Fruit fly (Drosophila melanogaster): Measurements from ENCODE around the gene CG14253.

CG14253 gene

DNA sequence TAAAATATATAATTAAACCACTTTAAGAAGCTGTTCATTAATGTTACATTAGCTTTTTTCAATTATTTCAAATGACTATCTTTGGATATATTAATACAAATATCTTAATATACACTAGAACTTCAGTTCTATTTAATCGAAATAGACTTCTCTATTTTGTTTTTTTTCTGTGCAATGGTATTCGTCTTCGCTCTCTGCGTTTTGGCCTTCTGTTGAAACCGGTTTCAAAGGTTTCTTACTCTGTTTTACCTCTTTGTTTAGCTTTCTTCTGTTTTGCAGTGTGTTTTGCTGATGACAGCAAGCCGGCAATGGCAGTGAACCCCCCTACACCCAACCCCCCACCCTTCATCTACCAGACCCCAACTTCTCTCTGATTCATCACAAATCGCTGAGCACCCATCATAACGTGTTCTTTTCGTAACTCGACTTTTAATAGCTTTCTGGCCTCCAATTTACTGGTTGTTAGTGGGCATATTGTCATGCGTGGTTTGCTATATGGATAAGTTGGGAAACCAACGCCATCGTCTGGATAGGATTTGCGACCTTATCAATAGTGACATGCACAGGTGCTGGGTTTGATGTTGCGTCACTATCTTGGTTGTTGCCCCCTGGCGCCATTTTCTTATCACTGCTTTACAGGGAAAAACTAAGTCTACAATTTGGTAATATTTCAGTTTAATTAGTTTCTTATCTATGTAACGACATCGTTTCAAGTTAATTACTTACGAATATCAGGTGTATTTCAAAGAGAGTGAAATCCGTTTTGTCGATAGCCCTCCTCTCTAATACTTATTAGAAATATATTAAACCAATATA, 9.3 kb upstream of the CG14253 start:
- TF ChIP-seq CG5204 (GFP tag; optimal IDR thresholded peaks at IDR 0.05) (no peak), cic (GFP tag; optimal IDR thresholded peaks at IDR 0.05) (no peak), Clk (GFP tag; optimal IDR thresholded peaks at IDR 0.05) (no peak), kay (GFP tag; ENCODE audit: borderline replicate concordance) (peak; percentile 26), CG7101 (tag; optimal IDR thresholded peaks at IDR 0.05) (no peak), CG14711 (tag; optimal IDR thresholded peaks at IDR 0.05) (no peak), toe (GFP tag; optimal IDR thresholded peaks at IDR 0.05) (no peak), CG1620 (GFP tag; optimal IDR thresholded peaks at IDR 0.05) (no peak), CG33017 (tag; optimal IDR thresholded peaks at IDR 0.05) (peak; percentile 8), bab1 (GFP tag; optimal IDR thresholded peaks at IDR 0.05) (peak; percentile 50), Hr96 (GFP tag; optimal IDR thresholded peaks at IDR 0.05) (no peak), ovo (GFP tag; optimal IDR thresholded peaks at IDR 0.05) (no peak), CG12768 (GFP tag; optimal IDR thresholded peaks at IDR 0.05) (no peak), cnc (optimal IDR thresholded peaks at IDR 0.05) (no peak), CG7045 (GFP tag; optimal IDR thresholded peaks at IDR 0.05) (no peak), Mnt (GFP tag; optimal IDR thresholded peaks at IDR 0.05) (no peak), CG11617 (GFP tag; optimal IDR thresholded peaks at IDR 0.05) (no peak), tj (GFP tag; optimal IDR thresholded peaks at IDR 0.05) (peak; percentile 96), Crg-1 (GFP tag; optimal IDR thresholded peaks at IDR 0.05) (no peak), pad (GFP tag; optimal IDR thresholded peaks at IDR 0.05) (no peak)

DNA sequence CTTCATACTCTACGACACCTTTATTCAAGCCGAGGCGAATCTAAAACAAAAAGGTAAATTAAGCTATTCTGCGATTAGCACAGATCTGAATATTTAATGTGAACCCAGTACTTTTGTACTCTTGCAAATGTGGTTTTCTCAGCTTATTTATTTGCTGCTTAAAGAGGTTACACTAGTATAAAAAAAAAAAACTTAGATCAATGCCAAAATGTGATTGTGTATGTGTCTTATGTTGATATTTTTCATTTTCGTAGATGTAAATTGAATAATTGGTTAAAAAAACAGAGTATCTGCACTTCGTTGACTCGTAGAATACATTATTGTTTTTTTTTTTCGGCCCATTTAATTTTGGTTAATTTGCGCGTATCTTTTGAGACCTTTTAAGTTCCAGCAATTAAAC, 8.6 kb upstream of the CG14253 start:
- TF ChIP-seq CG14711 (tag; optimal IDR thresholded peaks at IDR 0.05): peak; percentile 24
- TF ChIP-seq ovo (GFP tag; optimal IDR thresholded peaks at IDR 0.05): no peak
- TF ChIP-seq bab1 (GFP tag; optimal IDR thresholded peaks at IDR 0.05): peak; percentile 37
- peak; percentile 22 for TF ChIP-seq tj (GFP tag; optimal IDR thresholded peaks at IDR 0.05)
- TF ChIP-seq Clk (GFP tag; optimal IDR thresholded peaks at IDR 0.05): no peak
- TF ChIP-seq CG33017 (tag; optimal IDR thresholded peaks at IDR 0.05): no peak
- no peak for TF ChIP-seq kay (GFP tag; ENCODE audit: borderline replicate concordance)

DNA sequence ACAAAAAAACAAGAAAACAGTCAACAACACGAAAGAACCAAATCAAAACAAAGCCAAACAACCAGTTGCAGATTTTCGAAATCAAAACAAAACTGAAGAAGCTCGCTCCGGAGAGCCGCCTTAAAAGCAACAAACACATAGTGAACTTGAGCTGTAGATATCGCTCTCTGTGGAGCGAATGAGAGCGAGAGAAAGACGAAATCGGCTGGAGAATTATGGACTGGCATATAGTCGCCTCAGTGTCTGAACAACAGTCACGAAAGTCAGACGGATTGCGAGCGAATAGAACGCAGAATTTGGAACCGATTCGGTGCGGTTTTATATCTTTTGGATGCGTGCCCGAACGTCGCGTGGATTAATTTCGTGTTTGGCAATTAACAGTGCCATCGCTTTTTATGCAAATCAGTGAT, 1.9 kb downstream of the CG14253 start:
- TF ChIP-seq bab1 (GFP tag; optimal IDR thresholded peaks at IDR 0.05) (peak; percentile 42), CG7045 (GFP tag; optimal IDR thresholded peaks at IDR 0.05) (no peak), kay (GFP tag; ENCODE audit: borderline replicate concordance) (peak; percentile 29)

DNA sequence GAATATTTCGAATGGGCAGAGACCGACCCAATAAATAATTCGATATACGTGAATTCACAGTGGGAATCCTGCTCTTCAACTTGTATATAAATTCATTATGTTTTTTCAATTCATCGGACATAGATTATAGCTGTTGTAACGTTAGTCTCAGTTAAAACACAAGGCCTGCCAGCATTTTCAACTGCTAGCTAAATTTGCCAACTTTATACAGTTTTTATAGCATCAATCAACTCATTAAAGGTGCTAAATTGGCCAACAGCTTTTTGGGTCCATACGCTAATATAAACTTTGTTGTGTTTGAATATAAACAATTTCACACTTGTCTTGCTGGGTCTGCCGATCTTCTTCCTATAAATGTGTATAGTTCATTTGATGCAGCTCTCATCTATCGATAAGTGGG, 3.8 kb downstream of the CG14253 start:
- no peak for TF ChIP-seq CG5204 (GFP tag; optimal IDR thresholded peaks at IDR 0.05)
- TF ChIP-seq CG12768 (GFP tag; optimal IDR thresholded peaks at IDR 0.05): no peak
- TF ChIP-seq CG11617 (GFP tag; optimal IDR thresholded peaks at IDR 0.05): no peak

DNA sequence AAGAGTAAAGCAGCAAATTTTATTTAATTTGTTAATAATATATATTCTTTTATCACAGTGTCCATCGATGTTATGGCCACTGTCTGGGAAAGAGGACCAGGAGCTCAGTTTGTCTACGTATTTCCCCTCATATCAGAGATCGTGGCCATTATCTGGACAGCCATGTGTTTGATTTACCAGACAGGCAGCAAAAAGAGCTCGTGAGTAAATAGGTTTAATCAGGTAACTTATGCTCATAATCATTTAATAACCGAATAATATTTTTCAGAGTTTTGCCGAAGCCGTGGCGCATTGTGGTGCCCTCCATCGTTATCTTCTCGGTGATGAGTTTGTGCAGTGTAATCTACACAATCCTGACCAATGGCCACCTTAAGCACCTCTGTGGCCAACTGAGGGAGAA, 6.1 kb downstream of the CG14253 start:
- TF ChIP-seq pad (GFP tag; optimal IDR thresholded peaks at IDR 0.05): no peak
- TF ChIP-seq CG11617 (GFP tag; optimal IDR thresholded peaks at IDR 0.05): no peak
- TF ChIP-seq cnc (optimal IDR thresholded peaks at IDR 0.05): no peak
- TF ChIP-seq tj (GFP tag; optimal IDR thresholded peaks at IDR 0.05): no peak
- TF ChIP-seq ovo (GFP tag; optimal IDR thresholded peaks at IDR 0.05): no peak
- no peak for TF ChIP-seq Hr96 (GFP tag; optimal IDR thresholded peaks at IDR 0.05)
- TF ChIP-seq CG1620 (GFP tag; optimal IDR thresholded peaks at IDR 0.05): no peak
- no peak for TF ChIP-seq cic (GFP tag; optimal IDR thresholded peaks at IDR 0.05)
- no peak for TF ChIP-seq kay (GFP tag; ENCODE audit: borderline replicate concordance)
- no peak for TF ChIP-seq CG5204 (GFP tag; optimal IDR thresholded peaks at IDR 0.05)
- no peak for TF ChIP-seq CG7045 (GFP tag; optimal IDR thresholded peaks at IDR 0.05)
- no peak for TF ChIP-seq Clk (GFP tag; optimal IDR thresholded peaks at IDR 0.05)
- no peak for TF ChIP-seq Crg-1 (GFP tag; optimal IDR thresholded peaks at IDR 0.05)
- no peak for TF ChIP-seq CG14711 (tag; optimal IDR thresholded peaks at IDR 0.05)
- TF ChIP-seq bab1 (GFP tag; optimal IDR thresholded peaks at IDR 0.05): no peak
- TF ChIP-seq Mnt (GFP tag; optimal IDR thresholded peaks at IDR 0.05): no peak
- TF ChIP-seq CG12768 (GFP tag; optimal IDR thresholded peaks at IDR 0.05): no peak
- no peak for TF ChIP-seq toe (GFP tag; optimal IDR thresholded peaks at IDR 0.05)
- TF ChIP-seq CG7101 (tag; optimal IDR thresholded peaks at IDR 0.05): no peak
- no peak for TF ChIP-seq CG33017 (tag; optimal IDR thresholded peaks at IDR 0.05)

DNA sequence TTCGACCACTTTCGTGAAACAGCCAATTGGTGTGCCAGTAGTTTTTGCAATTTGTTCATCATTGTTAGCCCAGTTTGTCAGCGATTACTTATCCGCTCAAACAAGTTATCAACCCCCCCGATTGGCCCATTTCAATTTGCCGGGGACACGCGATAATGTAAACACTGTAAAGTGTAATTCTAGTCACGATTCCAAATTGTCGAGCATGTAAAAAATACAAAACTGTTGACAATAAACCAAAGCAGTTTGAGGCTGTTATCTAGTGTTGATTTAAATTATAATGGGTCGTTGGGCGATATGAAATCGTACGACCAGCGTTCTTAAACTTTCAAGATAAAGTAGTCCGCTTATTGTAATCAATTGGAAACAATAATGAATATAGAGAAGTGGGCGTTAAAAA, 9.1 kb downstream of the CG14253 start:
- TF ChIP-seq Crg-1 (GFP tag; optimal IDR thresholded peaks at IDR 0.05) (no peak), ovo (GFP tag; optimal IDR thresholded peaks at IDR 0.05) (no peak), CG12768 (GFP tag; optimal IDR thresholded peaks at IDR 0.05) (peak; percentile 67), CG1620 (GFP tag; optimal IDR thresholded peaks at IDR 0.05) (no peak), CG7045 (GFP tag; optimal IDR thresholded peaks at IDR 0.05) (peak; percentile 51), CG5204 (GFP tag; optimal IDR thresholded peaks at IDR 0.05) (no peak), CG33017 (tag; optimal IDR thresholded peaks at IDR 0.05) (peak; percentile 30), kay (GFP tag; ENCODE audit: borderline replicate concordance) (no peak), CG11617 (GFP tag; optimal IDR thresholded peaks at IDR 0.05) (no peak), toe (GFP tag; optimal IDR thresholded peaks at IDR 0.05) (no peak), CG14711 (tag; optimal IDR thresholded peaks at IDR 0.05) (peak; percentile 31), tj (GFP tag; optimal IDR thresholded peaks at IDR 0.05) (no peak), pad (GFP tag; optimal IDR thresholded peaks at IDR 0.05) (no peak), cnc (optimal IDR thresholded peaks at IDR 0.05) (no peak), Hr96 (GFP tag; optimal IDR thresholded peaks at IDR 0.05) (no peak), Mnt (GFP tag; optimal IDR thresholded peaks at IDR 0.05) (peak; percentile 8), cic (GFP tag; optimal IDR thresholded peaks at IDR 0.05) (peak; percentile 85), CG7101 (tag; optimal IDR thresholded peaks at IDR 0.05) (peak; percentile 3), bab1 (GFP tag; optimal IDR thresholded peaks at IDR 0.05) (no peak)

All from whole organism, adult.